Worm (Caenorhabditis elegans) whole organism, L1 larva: ENCODE measurements around the gene tra-2.

Experiments
- C04F5.9 ChIP-seq: sonication (generic microtip); optimal IDR thresholded peaks from 2 replicates; lab custom pipeline; 2016; ENCODE audit warnings: missing genetic modification characterization, missing compliant biosample characterization
- ama-1 ChIP-seq: fragments of 150-350 bp; optimal IDR thresholded peaks from 2 replicates; lab custom pipeline; 2014
- ceh-88 ChIP-seq: fragments of 200-800 bp; sonication (Bioruptor generic); IDR thresholded peaks from 2 replicates; pipeline ENCODE4 v1.3.6; 2022; ENCODE audit warnings: missing genetic modification characterization, missing compliant biosample characterization
- egl-27 ChIP-seq, 2 experiments: fragments of 150-350 bp in 1 of 2; sonication (generic microtip); optimal IDR thresholded peaks; 3 replicates each; lab custom pipeline; 2017 to 2018; ENCODE audit warnings: missing biosample characterization in 2 of 2, missing genetic modification characterization in 2 of 2, missing genetic modification reagents in 2 of 2
- mdl-1 ChIP-seq, 2 experiments: fragments of 150-350 bp; optimal IDR thresholded peaks; 2 replicates each; lab custom pipeline; 2014 to 2017; ENCODE audit warnings: missing biosample characterization in 2 of 2, missing genetic modification characterization in 2 of 2, inconsistent platforms in 1 of 2
- nhr-237 ChIP-seq: fragments of 150-350 bp; optimal IDR thresholded peaks from 2 replicates; lab custom pipeline; 2014; ENCODE audit warnings: missing biosample characterization, missing genetic modification characterization
- pqm-1 ChIP-seq: sonication (generic microtip); optimal IDR thresholded peaks from 3 replicates; lab custom pipeline; 2017; ENCODE audit warnings: missing biosample characterization, missing genetic modification characterization

DNA sequence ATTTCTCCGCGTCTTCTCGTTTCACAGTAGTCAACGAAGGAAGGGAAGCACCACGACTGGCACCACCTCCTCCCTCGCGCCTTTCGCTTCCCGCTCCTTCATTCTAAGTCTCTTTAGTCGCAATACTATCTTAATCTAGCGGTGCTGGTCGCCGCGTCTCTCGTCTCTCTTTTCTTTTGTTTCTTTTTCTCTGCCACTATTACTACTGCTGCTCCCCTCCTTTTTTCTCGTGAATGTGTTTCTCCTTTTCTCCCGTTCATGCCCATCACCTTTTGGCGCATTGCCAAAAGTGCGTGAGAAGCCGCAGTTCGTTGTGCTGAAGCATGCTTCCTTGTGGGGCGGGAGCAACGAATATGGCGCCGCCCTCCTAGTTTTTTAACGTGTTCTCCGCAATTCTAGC lies 39.0 kb downstream of the tra-2 start:
- TF ChIP-seq egl-27 (tag; optimal IDR thresholded peaks at IDR 0.05; lab: Kevin White, UChicago) (peak in 1 of 2 experiments; percentile 36), nhr-237 (tag; lab: Kevin White, UChicago) (no peak), C04F5.9 (tag; lab: Kevin White, UChicago) (peak; percentile 13), ceh-88 (GFP tag; lab: Robert Waterston, UW) (no peak), pqm-1 (tag; lab: Kevin White, UChicago) (no peak), mdl-1 (tag; optimal IDR thresholded peaks at IDR 0.05; lab: Kevin White, UChicago) (peak in 1 of 2 experiments; percentile 67), ama-1 (peak; percentile 21)
